Worm (Caenorhabditis elegans) whole organism, mixed stage, embryonic: ENCODE data around the gene H12D21.11.

Source experiments
- drap-1 ChIP-seq: fragments of 200-800 bp; sonication (Bioruptor generic); optimal IDR thresholded peaks from 3 replicates; lab custom pipeline; 2018; ENCODE audit warnings: mild to moderate bottlenecking, missing genetic modification characterization, missing compliant biosample characterization
- mep-1 ChIP-seq: fragments of 150-350 bp; optimal IDR thresholded peaks from 2 replicates; lab custom pipeline; 2017; ENCODE audit warnings: missing biosample characterization, missing genetic modification reagents, missing genetic modification characterization, inconsistent platforms
- nhr-237 ChIP-seq: fragments of 150-350 bp; optimal IDR thresholded peaks from 2 replicates; lab custom pipeline; 2014; ENCODE audit warnings: missing biosample characterization, missing genetic modification characterization
- pha-4 ChIP-seq: fragments of 150-350 bp; optimal IDR thresholded peaks from 2 replicates; lab custom pipeline; 2018; ENCODE audit warnings: missing biosample characterization, missing genetic modification reagents, missing genetic modification characterization

DNA sequence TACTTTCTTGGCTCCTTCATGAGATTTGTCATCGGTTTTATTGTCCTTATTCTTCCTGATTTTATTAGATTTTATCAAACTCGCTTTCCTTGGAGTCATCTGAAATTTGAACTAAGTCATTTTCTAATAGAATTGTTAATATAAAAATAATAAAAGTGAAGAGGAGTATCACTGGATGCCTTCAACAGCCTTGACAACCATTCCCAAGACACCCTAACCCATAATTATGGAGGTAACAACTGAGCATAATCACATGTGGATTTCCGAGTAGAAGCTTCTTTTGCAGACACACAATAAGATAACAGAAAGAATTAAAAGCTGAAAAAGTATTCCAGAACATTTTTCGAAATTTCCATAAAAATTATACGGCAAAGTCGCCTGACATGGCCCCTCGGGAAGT lies 40.0 kb downstream of the H12D21.11 start, which contains the start of gene F02D8.9:
- no peak for TF ChIP-seq pha-4 (tag; lab: Kevin White, UChicago)
- no peak for TF ChIP-seq drap-1 (GFP tag; lab: Kevin White, UChicago)
- no peak for TF ChIP-seq nhr-237 (tag; lab: Kevin White, UChicago)
- no peak for TF ChIP-seq mep-1
